Worm (Caenorhabditis elegans): ENCODE measurements around the gene EEED8.18.
A peak's percentile ranks its signal among the peaks of the same experiment; 100 is the strongest.

EEED8.18 gene

DNA sequence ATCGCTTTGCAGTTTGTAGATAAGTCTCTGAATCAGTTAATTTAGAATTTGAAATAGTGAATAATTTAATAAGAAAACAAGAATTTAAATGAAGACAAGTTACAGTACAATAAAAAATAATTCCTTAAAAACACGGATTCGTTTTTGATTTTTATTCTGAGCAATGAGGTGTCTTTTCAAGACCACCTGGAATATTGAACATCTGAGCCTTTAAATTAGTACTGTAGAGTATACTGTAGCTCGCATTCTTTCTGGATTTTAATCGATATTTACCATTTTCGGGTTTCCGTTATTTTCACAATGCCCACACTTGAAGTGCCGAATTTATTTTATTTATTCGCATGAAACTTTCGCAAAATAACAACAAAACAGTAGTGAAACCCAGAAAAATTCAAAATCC lies 11.4 kb upstream of the EEED8.18 start, which contains the start of gene F07F6.7:
TSS of gene F07F6.7 (minus strand) at position 27 of the 400 bp plus-strand sequence.
- no peak for TF ChIP-seq ceh-2 (tag; optimal IDR thresholded peaks at IDR 0.05)
- no peak for TF ChIP-seq rnt-1 (tag; optimal IDR thresholded peaks at IDR 0.05)
- TF ChIP-seq mec-3 (tag; optimal IDR thresholded peaks at IDR 0.05; ENCODE audit: borderline replicate concordance), result no peak
- no peak for TF ChIP-seq C08G9.2 (tag; optimal IDR thresholded peaks at IDR 0.05)
- TF ChIP-seq ceh-34 (tag; optimal IDR thresholded peaks at IDR 0.05), result no peak
- no peak for TF ChIP-seq pros-1 (tag; optimal IDR thresholded peaks at IDR 0.05)
- TF ChIP-seq K09A11.1 (tag; optimal IDR thresholded peaks at IDR 0.05; ENCODE audit: insufficient read depth), result no peak
- no peak for TF ChIP-seq unc-86 (tag; optimal IDR thresholded peaks at IDR 0.05)

ce11 chrII:5420947-5421614 lies 8.7 kb upstream of the EEED8.18 start, which contains the start of gene tofu-6:
Gene tofu-6, plus strand, starts transcription at chrII:5421248.
- no peak for TF ChIP-seq ceh-45 (GFP tag; IDR thresholded peaks at IDR 0.05)
- no peak for TF ChIP-seq odd-2 (tag; optimal IDR thresholded peaks at IDR 0.05)
- TF ChIP-seq sdc-2 (tag; optimal IDR thresholded peaks at IDR 0.05), result no peak
- TF ChIP-seq ceh-22 (tag; optimal IDR thresholded peaks at IDR 0.05), result no peak
- TF ChIP-seq mec-3 (tag; optimal IDR thresholded peaks at IDR 0.05; ENCODE audit: borderline replicate concordance), result no peak
- no peak for TF ChIP-seq fkh-10 (GFP tag; optimal IDR thresholded peaks at IDR 0.05)
- no peak for TF ChIP-seq lin-11 (tag; optimal IDR thresholded peaks at IDR 0.05)
- TF ChIP-seq C08G9.2 (tag; optimal IDR thresholded peaks at IDR 0.05), result no peak
- no peak for TF ChIP-seq ceh-18 (tag; optimal IDR thresholded peaks at IDR 0.05)
- no peak for TF ChIP-seq Y22D7AL.16 (tag; optimal IDR thresholded peaks at IDR 0.05)
- TF ChIP-seq unc-55 (GFP tag; optimal IDR thresholded peaks at IDR 0.05), result no peak
- TF ChIP-seq hlh-15 (tag; optimal IDR thresholded peaks at IDR 0.05), result no peak
- TF ChIP-seq hlh-30 (tag; optimal IDR thresholded peaks at IDR 0.05; ENCODE audit: insufficient read depth), result no peak
- no peak for TF ChIP-seq T23F11.4 (GFP tag; optimal IDR thresholded peaks at IDR 0.05)
- TF ChIP-seq pros-1 (tag; optimal IDR thresholded peaks at IDR 0.05), result no peak
- no peak for TF ChIP-seq hlh-13 (GFP tag; optimal IDR thresholded peaks at IDR 0.05)

DNA sequence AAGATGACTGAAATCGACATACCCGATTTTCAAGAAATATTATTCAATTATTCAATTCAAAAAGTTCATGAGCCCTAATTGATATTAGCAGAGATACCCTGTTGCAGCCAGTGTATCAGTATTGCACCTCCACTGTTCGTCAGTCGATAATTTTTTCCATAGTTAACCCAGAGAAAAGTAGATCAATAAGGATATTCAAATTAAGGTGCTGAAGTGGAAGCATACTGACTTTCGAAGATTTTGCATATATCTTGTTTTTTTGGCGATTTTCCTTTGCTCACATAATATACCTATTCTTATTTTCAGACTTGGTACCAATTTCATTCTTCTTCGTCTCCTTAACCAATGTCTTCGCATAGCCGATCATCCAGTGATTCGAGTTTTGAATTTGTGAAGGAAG lies 6.5 kb upstream of the EEED8.18 start, which contains the start of gene EEED8.15:
TSS of gene EEED8.15 (plus strand) at position 301 of the 400 bp plus-strand sequence.
- no peak for TF ChIP-seq pha-2 (tag; optimal IDR thresholded peaks at IDR 0.05)
- TF ChIP-seq ceh-19 (GFP tag; optimal IDR thresholded peaks at IDR 0.05), result no peak
- no peak for TF ChIP-seq pax-1 (tag; optimal IDR thresholded peaks at IDR 0.05)
- TF ChIP-seq lin-11 (tag; optimal IDR thresholded peaks at IDR 0.05), result no peak
- no peak for TF ChIP-seq Y22D7AL.16 (tag; optimal IDR thresholded peaks at IDR 0.05)

ce11 chrII:5418317-5418716 lies 5.9 kb upstream of the EEED8.18 start:
- TF ChIP-seq ama-1 (optimal IDR thresholded peaks at IDR 0.05) (no peak), nfya-1 (tag; optimal IDR thresholded peaks at IDR 0.05) (peak; percentile 40), unc-42 (tag; optimal IDR thresholded peaks at IDR 0.05) (peak; percentile 54), ref-2 (tag; optimal IDR thresholded peaks at IDR 0.05) (peak; percentile 8), fkh-10 (GFP tag; optimal IDR thresholded peaks at IDR 0.05) (no peak), elt-2 (tag; optimal IDR thresholded peaks at IDR 0.05) (peak; percentile 42), ceh-48 (tag; optimal IDR thresholded peaks at IDR 0.05) (peak; percentile 36)

DNA sequence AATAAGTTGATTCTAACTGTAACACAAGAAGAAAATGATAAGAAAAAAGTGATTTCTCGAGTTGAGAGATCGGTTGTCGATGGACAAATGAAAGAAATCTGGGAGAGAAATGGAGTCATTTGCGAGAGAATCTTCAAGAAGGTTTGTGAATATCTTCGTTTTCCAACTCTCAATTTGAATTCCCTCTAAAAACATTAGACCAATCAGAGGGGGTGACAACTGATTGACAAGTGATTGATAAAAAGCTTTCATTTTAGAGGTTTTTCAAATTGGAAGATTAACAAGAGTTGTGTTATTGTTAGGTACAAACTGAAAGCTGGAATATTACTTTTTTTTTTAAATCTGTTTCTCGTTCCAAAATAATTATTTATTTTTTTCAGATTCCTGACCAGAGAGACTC lies 5.5 kb upstream of the EEED8.18 start:
- TF ChIP-seq pax-1 (tag; optimal IDR thresholded peaks at IDR 0.05), result no peak
- TF ChIP-seq pros-1 (tag; optimal IDR thresholded peaks at IDR 0.05), result no peak
- TF ChIP-seq unc-55 (GFP tag; optimal IDR thresholded peaks at IDR 0.05), result peak; percentile 90
- no peak for TF ChIP-seq ceh-6 (GFP tag; optimal IDR thresholded peaks at IDR 0.05)
